Fruit fly (Drosophila melanogaster) whole organism: ENCODE measurements around the gene CG11560.

Experiments used
- CG8478 ChIP-seq: fragments of >200 bp; optimal IDR thresholded peaks from 2 replicates; lab custom pipeline; 2018; ENCODE audit warnings: inconsistent platforms
- Dll ChIP-seq: fragments of >200 bp; optimal IDR thresholded peaks from 2 replicates; lab custom pipeline; 2017
- EcR ChIP-seq, 2 experiments: fragments of >200 bp; optimal IDR thresholded peaks; 2 replicates each; lab custom pipeline; 2017; ENCODE audit warnings: missing biosample characterization in 2 of 2, missing genetic modification characterization in 2 of 2, missing genetic modification reagents in 2 of 2
- pan ChIP-seq: fragments of >200 bp; optimal IDR thresholded peaks from 2 replicates; lab custom pipeline; 2017
- psq ChIP-seq: fragments of >200 bp; optimal IDR thresholded peaks from 2 replicates; lab custom pipeline; 2017
- usp ChIP-seq: fragments of >200 bp; optimal IDR thresholded peaks from 2 replicates; lab custom pipeline; 2017; ENCODE audit warnings: missing biosample characterization, missing genetic modification characterization, mixed read lengths

Gene CG11560

DNA sequence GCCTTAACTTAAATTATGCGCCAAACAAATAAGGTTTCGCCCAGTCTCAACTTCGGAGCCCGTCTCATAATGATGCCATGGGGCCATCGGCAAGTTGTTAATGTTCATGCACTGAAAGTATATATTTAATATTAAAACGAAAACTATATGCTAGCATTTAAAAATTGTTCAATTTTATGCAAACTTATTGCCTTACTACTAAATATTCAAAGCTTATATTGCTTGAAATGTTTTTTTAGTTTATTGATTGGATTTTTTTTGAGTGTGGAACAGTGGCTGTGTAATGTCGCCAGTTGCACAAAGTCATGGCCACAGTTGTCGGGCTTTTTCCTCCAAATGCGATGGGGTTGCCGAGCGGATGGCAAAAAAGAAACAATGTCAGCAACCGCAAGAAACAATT lies 5.6 kb upstream of the CG11560 start:
- TF ChIP-seq psq (lab: Kevin White, UChicago) (no peak), pan (no peak), EcR (GFP tag; optimal IDR thresholded peaks at IDR 0.05; lab: Kevin White, UChicago) (no peak), usp (GFP tag; lab: Kevin White, UChicago) (no peak), CG8478 (lab: Kevin White, UChicago) (no peak), Dll (lab: Kevin White, UChicago) (no peak)

DNA sequence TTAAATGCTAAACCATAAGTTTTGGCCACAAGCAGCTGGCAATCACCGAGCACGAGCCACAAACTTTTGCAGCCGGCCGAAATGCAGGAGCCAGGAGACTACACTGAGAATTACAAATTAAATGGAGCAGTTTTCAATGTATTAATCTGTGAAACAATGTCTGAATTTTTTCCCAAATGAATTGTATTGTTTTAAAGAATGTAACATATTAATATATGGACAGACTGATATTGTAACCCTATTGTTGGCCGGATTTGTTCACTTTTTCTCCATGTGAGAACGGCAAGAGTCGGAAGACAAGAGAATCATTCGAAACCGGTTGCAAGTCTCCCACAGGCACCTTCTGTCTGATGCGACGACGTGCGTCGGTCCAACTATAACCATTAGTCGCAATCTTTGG lies 4.7 kb upstream of the CG11560 start:
- TF ChIP-seq usp (GFP tag; lab: Kevin White, UChicago), result no peak
- no peak for TF ChIP-seq psq (lab: Kevin White, UChicago)
- TF ChIP-seq EcR (GFP tag; optimal IDR thresholded peaks at IDR 0.05; lab: Kevin White, UChicago), result no peak
- no peak for TF ChIP-seq pan
- TF ChIP-seq Dll (lab: Kevin White, UChicago), result no peak
- no peak for TF ChIP-seq CG8478 (lab: Kevin White, UChicago)

DNA sequence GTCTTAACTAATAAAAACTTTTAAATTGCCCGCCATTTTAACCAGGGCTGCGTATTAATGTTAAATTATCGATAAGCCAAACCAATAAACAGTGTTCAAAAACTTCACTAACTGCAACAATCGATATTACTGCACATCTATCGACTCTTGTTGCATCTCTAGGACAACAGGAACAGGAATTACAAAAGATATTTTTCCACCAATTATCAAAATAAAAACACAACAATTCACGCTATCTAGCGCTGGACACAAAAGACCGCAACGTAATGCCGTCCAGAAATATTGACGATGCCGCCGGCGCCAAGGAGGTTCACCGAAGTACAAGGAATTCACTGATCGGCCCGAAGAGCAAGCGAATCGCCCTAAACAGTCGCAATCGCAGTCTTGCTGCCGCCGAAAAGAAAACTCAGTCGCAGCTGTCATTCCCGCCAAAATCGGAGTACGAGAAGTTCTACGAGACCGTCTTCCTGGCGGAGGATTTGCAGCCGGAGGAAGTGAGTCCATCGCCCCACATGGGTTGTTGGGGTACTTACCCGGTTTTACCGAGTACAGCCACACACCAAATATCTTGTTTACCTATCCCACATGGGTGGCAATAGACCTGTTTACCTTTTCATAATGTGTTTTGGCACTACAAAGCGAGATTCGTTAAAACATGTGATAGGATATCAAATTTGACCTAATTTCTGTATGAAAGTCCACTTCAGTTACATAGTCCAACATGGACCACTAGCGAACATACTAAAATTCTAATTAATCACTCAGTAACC lies 3.7 kb upstream of the CG11560 start, which contains the start of gene vers:
Gene vers, plus strand, starts transcription at position 136 of the 770 bp plus-strand sequence.
- TF ChIP-seq Dll (lab: Kevin White, UChicago), result no peak
- TF ChIP-seq usp (GFP tag; lab: Kevin White, UChicago), result no peak
- TF ChIP-seq EcR (GFP tag; optimal IDR thresholded peaks at IDR 0.05; lab: Kevin White, UChicago), result no peak
- TF ChIP-seq CG8478 (lab: Kevin White, UChicago), result no peak
- no peak for TF ChIP-seq pan
- TF ChIP-seq psq (lab: Kevin White, UChicago), result no peak

DNA sequence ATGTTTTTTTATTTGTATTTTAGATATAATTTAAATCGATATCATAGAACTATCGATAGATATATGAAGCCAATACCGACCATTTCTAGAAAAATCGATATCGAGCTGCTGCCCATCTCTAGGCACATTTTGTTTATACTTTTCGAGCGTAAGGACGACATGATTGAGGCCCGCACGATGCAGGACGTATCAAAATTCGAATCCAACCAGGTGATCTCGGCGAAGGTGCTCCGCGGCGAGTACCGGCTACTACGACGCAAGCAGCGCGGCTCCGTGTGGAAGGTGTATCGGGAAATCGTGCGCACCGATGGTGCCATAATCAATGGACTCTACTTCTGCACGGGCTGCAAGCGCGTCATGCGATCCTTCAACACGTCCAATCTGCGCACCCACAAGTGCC lies 1.7 kb upstream of the CG11560 start, which contains the start of gene ssp:
Gene ssp, plus strand, starts transcription at position 102 of the 400 bp plus-strand sequence.
- TF ChIP-seq psq (lab: Kevin White, UChicago) (no peak), usp (GFP tag; lab: Kevin White, UChicago) (no peak), pan (no peak), CG8478 (lab: Kevin White, UChicago) (no peak), EcR (GFP tag; optimal IDR thresholded peaks at IDR 0.05; lab: Kevin White, UChicago) (no peak), Dll (lab: Kevin White, UChicago) (no peak)

DNA sequence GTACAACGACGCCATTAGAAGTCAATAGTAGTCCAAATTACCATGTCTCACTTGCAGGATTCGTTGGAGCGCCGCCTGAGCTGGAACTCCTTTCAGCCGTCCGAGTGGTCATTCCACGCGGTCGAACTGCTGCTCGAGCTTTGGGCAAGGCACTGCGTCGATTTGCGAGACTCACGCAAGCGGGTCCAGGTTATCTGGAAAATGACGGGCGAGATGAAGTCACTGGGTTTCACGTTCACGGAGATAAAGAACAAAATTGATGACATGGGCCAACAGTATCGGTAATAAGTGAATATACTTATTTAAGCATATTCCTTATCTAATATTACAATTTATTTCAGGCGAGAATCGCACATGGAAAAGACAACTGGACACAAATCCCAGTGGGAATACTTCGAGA lies 1.2 kb upstream of the CG11560 start:
- no peak for TF ChIP-seq usp (GFP tag; lab: Kevin White, UChicago)
- TF ChIP-seq EcR (GFP tag; optimal IDR thresholded peaks at IDR 0.05; lab: Kevin White, UChicago), result no peak
- TF ChIP-seq pan, result no peak

DNA sequence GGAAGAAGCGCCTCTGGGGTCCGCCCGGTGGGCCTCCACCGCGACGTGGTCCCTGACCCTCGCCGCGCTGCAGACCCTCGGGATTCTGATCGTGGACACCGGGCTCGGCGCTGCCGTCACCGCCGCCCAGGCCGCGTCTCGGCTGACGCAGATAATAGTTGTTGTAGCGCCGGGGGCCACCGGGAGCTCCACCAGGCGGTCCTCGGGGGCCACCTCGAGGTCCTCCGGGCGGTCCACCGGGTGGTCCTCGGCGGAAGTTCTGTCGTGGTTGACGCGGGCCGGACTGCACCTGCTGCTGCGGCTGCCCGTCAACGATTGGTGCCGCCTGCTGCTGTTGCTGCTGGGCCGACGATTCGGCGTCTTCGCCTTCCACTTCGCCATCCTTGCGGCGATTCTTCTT lies 3.1 kb downstream of the CG11560 start:
- no peak for TF ChIP-seq psq (lab: Kevin White, UChicago)
- TF ChIP-seq Dll (lab: Kevin White, UChicago), result no peak
- TF ChIP-seq pan, result no peak
- TF ChIP-seq EcR (GFP tag; optimal IDR thresholded peaks at IDR 0.05; lab: Kevin White, UChicago), result no peak
- no peak for TF ChIP-seq CG8478 (lab: Kevin White, UChicago)
- no peak for TF ChIP-seq usp (GFP tag; lab: Kevin White, UChicago)

DNA sequence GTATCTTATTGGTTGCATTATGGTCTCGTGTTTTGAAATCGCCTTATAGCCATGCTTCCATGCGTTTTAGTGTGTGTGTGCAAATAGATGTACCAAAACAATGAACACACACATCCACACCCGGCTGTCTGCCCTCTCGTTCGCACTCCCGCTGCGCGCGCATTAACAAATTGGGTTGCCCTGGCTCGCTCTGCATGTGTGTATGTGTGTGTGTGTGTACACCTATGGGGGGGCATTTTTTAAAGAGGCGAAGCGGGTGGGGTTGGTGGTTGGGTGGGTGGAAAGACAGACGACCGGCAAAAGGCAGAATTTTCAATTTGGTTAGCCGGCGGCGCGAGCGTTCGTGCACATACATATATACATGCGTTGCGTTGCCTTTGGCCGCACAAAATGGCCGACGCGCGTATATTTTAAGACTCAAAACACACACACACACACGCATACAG lies 4.3 kb downstream of the CG11560 start:
- TF ChIP-seq pan, result no peak
- no peak for TF ChIP-seq EcR (GFP tag; optimal IDR thresholded peaks at IDR 0.05; lab: Kevin White, UChicago)
- TF ChIP-seq psq (lab: Kevin White, UChicago), result no peak
- no peak for TF ChIP-seq CG8478 (lab: Kevin White, UChicago)
- TF ChIP-seq Dll (lab: Kevin White, UChicago), result no peak
- TF ChIP-seq usp (GFP tag; lab: Kevin White, UChicago), result no peak

DNA sequence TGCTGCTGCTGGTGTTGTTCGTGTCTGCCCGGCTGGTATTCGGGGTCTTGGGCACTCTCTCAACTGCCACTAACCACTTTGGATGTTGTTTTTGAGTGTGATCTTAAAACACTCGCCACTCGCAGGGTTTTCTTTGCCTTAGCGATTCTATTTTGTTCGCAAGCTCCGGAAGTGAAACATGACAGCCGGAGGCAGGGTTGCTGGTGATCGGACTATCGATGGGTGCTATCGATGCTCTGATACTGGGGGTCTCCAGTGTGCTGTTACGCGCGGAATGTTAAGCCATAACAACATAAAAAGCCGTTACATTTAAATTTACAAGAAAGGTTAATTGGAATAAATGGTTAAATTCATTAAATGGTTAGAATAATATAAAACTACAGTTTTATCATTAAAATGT lies 5.2 kb downstream of the CG11560 start, which contains the start of gene yps:
Gene yps, minus strand, starts transcription at position 176 of the 400 bp plus-strand sequence.
- no peak for TF ChIP-seq usp (GFP tag; lab: Kevin White, UChicago)
- TF ChIP-seq psq (lab: Kevin White, UChicago), result no peak
- no peak for TF ChIP-seq CG8478 (lab: Kevin White, UChicago)
- no peak for TF ChIP-seq Dll (lab: Kevin White, UChicago)
- no peak for TF ChIP-seq pan
- no peak for TF ChIP-seq EcR (GFP tag; optimal IDR thresholded peaks at IDR 0.05; lab: Kevin White, UChicago)

DNA sequence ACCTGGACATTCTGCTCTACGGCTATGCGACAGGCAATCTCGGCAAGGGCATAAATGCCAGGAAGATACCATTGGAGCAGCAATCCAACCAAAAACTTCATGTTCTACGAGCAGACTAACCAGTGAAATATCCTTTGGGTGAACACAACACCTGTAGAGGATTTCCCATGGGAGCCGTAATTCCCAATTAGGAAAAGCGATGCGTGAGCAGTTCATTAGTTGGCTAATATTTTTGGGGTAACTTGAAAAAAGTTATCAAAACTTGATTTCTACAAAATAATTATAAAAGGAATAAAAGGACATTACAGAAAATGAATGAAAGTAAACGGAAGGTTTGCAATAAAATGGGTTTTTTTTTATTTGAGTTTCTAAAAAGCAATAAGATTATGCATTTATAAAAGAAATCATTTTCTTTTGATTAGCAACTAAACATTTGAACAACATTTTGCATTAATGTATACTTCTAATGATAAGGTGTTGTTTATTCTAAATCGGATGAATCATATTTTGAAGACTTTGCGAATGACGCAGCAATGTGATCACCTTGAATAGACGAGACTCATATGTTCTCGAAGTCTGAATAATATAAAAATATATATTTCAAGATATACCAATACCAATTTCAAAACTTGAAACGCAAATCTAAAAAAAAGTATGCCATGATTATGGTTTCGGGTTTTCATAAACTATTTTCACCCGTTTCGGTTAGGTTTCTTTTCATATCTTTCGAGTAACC lies 7.6 kb downstream of the CG11560 start, which contains the start of the genes Ir68b and CG34241:
Gene Ir68b, minus strand, starts transcription at position 101 of the 736 bp plus-strand sequence.
Gene CG34241, plus strand, starts transcription at position 686 of the 736 bp plus-strand sequence.
- no peak for TF ChIP-seq psq (lab: Kevin White, UChicago)
- no peak for TF ChIP-seq pan
- TF ChIP-seq Dll (lab: Kevin White, UChicago), result no peak
- no peak for TF ChIP-seq usp (GFP tag; lab: Kevin White, UChicago)
- TF ChIP-seq EcR (GFP tag; optimal IDR thresholded peaks at IDR 0.05; lab: Kevin White, UChicago), result no peak
- TF ChIP-seq CG8478 (lab: Kevin White, UChicago), result no peak

DNA sequence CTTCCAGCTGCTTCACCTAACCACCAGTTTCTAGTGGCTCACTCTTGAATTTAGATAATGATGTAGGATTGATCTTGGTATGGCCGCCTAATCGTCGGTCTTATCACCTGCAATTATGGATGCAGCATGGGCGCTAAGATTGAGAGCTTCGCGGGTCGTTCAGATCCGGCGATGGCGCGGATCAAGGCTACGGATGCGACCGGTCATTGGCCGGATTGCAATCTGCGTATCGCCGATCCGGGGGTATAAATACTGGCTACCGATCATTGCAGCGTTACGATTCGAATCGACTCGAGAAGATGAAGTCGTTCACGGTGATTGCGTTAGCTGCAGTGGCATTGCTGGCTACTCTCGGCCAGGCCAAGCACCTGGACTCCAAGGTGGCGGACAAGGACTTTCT lies 9.3 kb downstream of the CG11560 start, which contains the start of gene Lsp2:
Gene Lsp2, plus strand, starts transcription at position 283 of the 400 bp plus-strand sequence.
- no peak for TF ChIP-seq psq (lab: Kevin White, UChicago)
- no peak for TF ChIP-seq CG8478 (lab: Kevin White, UChicago)
- no peak for TF ChIP-seq Dll (lab: Kevin White, UChicago)
- TF ChIP-seq usp (GFP tag; lab: Kevin White, UChicago), result no peak
- no peak for TF ChIP-seq EcR (GFP tag; optimal IDR thresholded peaks at IDR 0.05; lab: Kevin White, UChicago)
- no peak for TF ChIP-seq pan

DNA sequence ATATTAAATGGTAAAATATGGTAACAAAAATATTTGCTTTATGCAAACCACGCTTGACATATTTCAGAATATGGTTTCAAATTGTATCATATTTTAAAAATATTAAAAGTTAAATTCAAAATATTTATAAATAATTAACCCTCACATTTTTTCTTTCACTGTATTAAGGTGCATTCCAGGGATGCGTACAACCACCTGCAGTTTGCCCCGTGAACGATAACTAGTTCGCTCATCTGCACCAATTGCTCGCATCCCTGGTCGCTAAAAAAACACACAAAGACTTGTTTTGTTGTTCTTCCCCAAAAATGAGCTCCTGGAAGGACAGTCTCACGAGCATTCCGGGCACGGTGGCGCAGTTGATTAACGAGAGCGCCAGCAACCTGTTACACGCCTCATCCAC lies 12.1 kb downstream of the CG11560 start, which contains the start of gene DEF8:
Gene DEF8, plus strand, starts transcription at position 229 of the 400 bp plus-strand sequence.
- TF ChIP-seq Dll (lab: Kevin White, UChicago) (no peak), psq (lab: Kevin White, UChicago) (no peak), EcR (GFP tag; optimal IDR thresholded peaks at IDR 0.05; lab: Kevin White, UChicago) (no peak), CG8478 (lab: Kevin White, UChicago) (no peak), usp (GFP tag; lab: Kevin White, UChicago) (no peak), pan (no peak)
